Worm (Caenorhabditis elegans) whole organism, young adult: ENCODE data around the gene srt-74.

Experiments
- D2030.7 ChIP-seq: fragments of 200-800 bp; sonication (Bioruptor generic); IDR thresholded peaks from 2 replicates; pipeline ENCODE4 v1.3.6; 2022; ENCODE audit warnings: missing genetic modification reagents, missing genetic modification characterization, missing compliant biosample characterization
- F49E8.2 ChIP-seq: sonication (generic microtip); optimal IDR thresholded peaks from 3 replicates; lab custom pipeline; 2017; ENCODE audit warnings: missing genetic modification characterization, mild to moderate bottlenecking, missing compliant biosample characterization, antibody characterized with exemption, moderate library complexity; ENCODE audit not compliant: insufficient read depth
- ceh-79 ChIP-seq: sonication (generic microtip); optimal IDR thresholded peaks from 2 replicates; lab custom pipeline; 2017; ENCODE audit warnings: mild to moderate bottlenecking, missing genetic modification characterization, missing compliant biosample characterization
- lsl-1 ChIP-seq: fragments of 200-800 bp; sonication (Bioruptor generic); optimal IDR thresholded peaks from 2 replicates; lab custom pipeline; 2018; ENCODE audit warnings: mild to moderate bottlenecking, missing genetic modification characterization, moderate library complexity, missing compliant biosample characterization
- madf-8 ChIP-seq: fragments of 200-800 bp; sonication (Bioruptor generic); conservative IDR thresholded peaks from 2 replicates; pipeline ENCODE4 v1.3.6; 2022; ENCODE audit warnings: missing genetic modification reagents, missing genetic modification characterization, missing compliant biosample characterization
- nfya-1 ChIP-seq: sonication (generic microtip); optimal IDR thresholded peaks from 2 replicates; lab custom pipeline; 2017; ENCODE audit warnings: antibody characterized with exemption, missing compliant biosample characterization, missing genetic modification characterization, borderline replicate concordance; ENCODE audit not compliant: insufficient read depth
- nfyb-1 ChIP-seq: fragments of 200-800 bp; sonication (Bioruptor generic); IDR thresholded peaks from 2 replicates; pipeline ENCODE4 v1.3.6; 2022; ENCODE audit warnings: missing genetic modification reagents, missing genetic modification characterization, missing compliant biosample characterization
- sea-2 ChIP-seq: fragments of 200-800 bp; sonication (Bioruptor generic); IDR thresholded peaks from 2 replicates; pipeline ENCODE4 v1.3.6; 2022; ENCODE audit warnings: missing genetic modification characterization, missing compliant biosample characterization
- unc-130 ChIP-seq: sonication (generic microtip); optimal IDR thresholded peaks from 2 replicates; lab custom pipeline; 2016; ENCODE audit warnings: missing genetic modification reagents, missing genetic modification characterization, missing compliant biosample characterization
- ztf-22 ChIP-seq: fragments of 200-800 bp; sonication (Bioruptor generic); optimal IDR thresholded peaks from 2 replicates; lab custom pipeline; 2018; ENCODE audit warnings: mild to moderate bottlenecking, missing genetic modification characterization, moderate library complexity, missing compliant biosample characterization

DNA sequence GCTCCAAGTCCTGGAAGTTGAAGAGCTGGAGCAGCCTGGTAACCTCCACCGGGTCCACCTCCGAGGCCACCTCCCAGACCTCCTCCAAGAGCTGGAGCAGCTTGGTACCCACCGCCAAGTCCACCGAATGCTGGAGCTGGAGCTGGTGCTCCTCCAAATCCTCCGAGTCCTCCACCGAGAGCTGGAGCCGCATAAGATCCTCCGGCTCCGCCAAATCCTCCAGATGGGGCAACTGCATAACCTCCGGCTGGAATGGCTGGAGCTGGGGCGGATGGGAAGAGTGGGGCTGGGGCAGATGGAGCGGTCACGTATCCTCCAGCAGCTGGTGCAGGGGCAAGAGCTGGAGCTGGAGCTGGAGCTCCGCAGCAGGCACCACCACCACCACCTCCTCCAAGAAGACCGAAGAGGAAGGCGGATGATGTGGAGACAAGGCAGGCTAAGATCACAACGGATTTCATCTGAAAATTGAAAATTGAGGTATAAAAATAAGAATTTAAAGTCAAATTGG lies 41.4 kb downstream of the srt-74 start, which contains the start of gene K02E11.10:
- TF ChIP-seq nfya-1 (tag; lab: Kevin White, UChicago) (no peak), D2030.7 (GFP tag; lab: Robert Waterston, UW) (no peak), madf-8 (no peak), ztf-22 (GFP tag; lab: Kevin White, UChicago) (no peak), sea-2 (GFP tag; lab: Robert Waterston, UW) (no peak), nfyb-1 (no peak), F49E8.2 (tag; lab: Kevin White, UChicago) (no peak), ceh-79 (no peak), lsl-1 (GFP tag; lab: Kevin White, UChicago) (no peak), unc-130 (GFP tag; lab: Kevin White, UChicago) (no peak)
